Worm (Caenorhabditis elegans) whole organism, L2 larva: ENCODE results near the gene C08B6.10.

ENCODE experiments used
- ZK546.5 ChIP-seq: sonication (generic microtip); optimal IDR thresholded peaks from 2 replicates; lab custom pipeline; 2017; ENCODE audit warnings: missing biosample characterization, missing genetic modification characterization
- alr-1 ChIP-seq: fragments of 150-350 bp; optimal IDR thresholded peaks from 2 replicates; lab custom pipeline; 2014; ENCODE audit warnings: missing biosample characterization, missing genetic modification characterization
- ceh-82 ChIP-seq: fragments of 150-350 bp; optimal IDR thresholded peaks from 2 replicates; lab custom pipeline; 2014; ENCODE audit warnings: missing biosample characterization, missing genetic modification characterization
- elt-1 ChIP-seq: fragments of 150-350 bp; optimal IDR thresholded peaks from 2 replicates; lab custom pipeline; 2014; ENCODE audit warnings: missing biosample characterization, missing genetic modification characterization
- fos-1 ChIP-seq: fragments of 150-350 bp; optimal IDR thresholded peaks from 2 replicates; lab custom pipeline; 2014; ENCODE audit warnings: missing biosample characterization, missing genetic modification characterization
- lin-13 ChIP-seq: fragments of 150-350 bp; optimal IDR thresholded peaks from 2 replicates; lab custom pipeline; 2014; ENCODE audit warnings: missing biosample characterization, missing genetic modification reagents, missing genetic modification characterization
- lin-39 ChIP-seq: fragments of 150-350 bp; optimal IDR thresholded peaks from 2 replicates; lab custom pipeline; 2014; ENCODE audit warnings: missing biosample characterization, missing genetic modification reagents, missing genetic modification characterization
- lsy-2 ChIP-seq, 2 experiments: fragments of 150-350 bp in 1 of 2; sonication (generic microtip) in 1 of 2; optimal IDR thresholded peaks; 2 replicates each; lab custom pipeline; 2014 to 2017; ENCODE audit warnings: missing biosample characterization in 2 of 2, missing genetic modification characterization in 2 of 2
- nhr-10 ChIP-seq: sonication (generic microtip); optimal IDR thresholded peaks from 2 replicates; lab custom pipeline; 2017; ENCODE audit warnings: missing biosample characterization, missing genetic modification characterization
- sma-3 ChIP-seq: sonication (generic microtip); optimal IDR thresholded peaks from 2 replicates; lab custom pipeline; 2016; ENCODE audit warnings: missing genetic modification reagents, missing genetic modification characterization, missing compliant biosample characterization
- snpc-4 ChIP-seq: fragments of 150-350 bp; optimal IDR thresholded peaks from 2 replicates; lab custom pipeline; 2014; ENCODE audit warnings: missing biosample characterization, missing genetic modification characterization
- unc-39 ChIP-seq: fragments of 150-350 bp; optimal IDR thresholded peaks from 2 replicates; lab custom pipeline; 2014; ENCODE audit warnings: missing biosample characterization, missing genetic modification characterization
- unc-62 ChIP-seq: fragments of 150-350 bp; optimal IDR thresholded peaks from 2 replicates; lab custom pipeline; 2014; ENCODE audit warnings: missing biosample characterization, missing genetic modification reagents, missing genetic modification characterization
- ztf-4 ChIP-seq: fragments of 150-350 bp; optimal IDR thresholded peaks from 2 replicates; lab custom pipeline; 2014; ENCODE audit warnings: missing biosample characterization, missing genetic modification characterization

DNA sequence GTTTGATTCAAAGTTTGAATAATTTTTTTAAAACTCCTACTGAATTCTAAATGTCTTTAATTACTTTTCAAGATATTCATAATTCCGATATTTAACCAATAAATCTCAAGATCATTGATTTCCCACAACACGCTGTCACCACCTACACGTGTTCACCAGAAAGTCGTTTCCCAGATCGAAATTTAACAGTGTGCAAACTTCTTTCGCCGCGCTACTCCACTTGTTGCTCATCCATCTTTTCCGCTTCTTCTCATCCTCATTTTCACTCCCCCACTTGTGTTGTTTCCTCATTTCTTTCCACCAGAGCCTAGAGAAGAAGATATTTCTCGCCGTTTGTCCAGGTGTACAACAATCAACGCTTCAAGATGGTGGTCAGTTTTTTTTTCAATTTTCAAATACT is 20.4 kb downstream of the C08B6.10 start, which contains the start of gene C51E3.9:
- TF ChIP-seq ceh-82 (tag; lab: Kevin White, UChicago) = no peak
- no peak for TF ChIP-seq lin-13 (GFP tag; lab: Kevin White, UChicago)
- no peak for TF ChIP-seq sma-3 (GFP tag; lab: Kevin White, UChicago)
- no peak for TF ChIP-seq lin-39 (tag; lab: Kevin White, UChicago)
- no peak for TF ChIP-seq unc-39 (tag; lab: Kevin White, UChicago)
- TF ChIP-seq elt-1 (tag; lab: Kevin White, UChicago) = no peak
- TF ChIP-seq nhr-10 (tag; lab: Kevin White, UChicago) = no peak
- TF ChIP-seq lsy-2 (tag; optimal IDR thresholded peaks at IDR 0.05; lab: Kevin White, UChicago) = no peak
- TF ChIP-seq ztf-4 = no peak
- TF ChIP-seq snpc-4 = no peak
- TF ChIP-seq fos-1 (tag; lab: Kevin White, UChicago) = no peak
- TF ChIP-seq alr-1 (tag; lab: Kevin White, UChicago) = no peak
- no peak for TF ChIP-seq unc-62
- no peak for TF ChIP-seq ZK546.5 (tag; lab: Kevin White, UChicago)
